Fruit fly (Drosophila melanogaster): ENCODE measurements around the gene ctp.

ctp gene

DNA sequence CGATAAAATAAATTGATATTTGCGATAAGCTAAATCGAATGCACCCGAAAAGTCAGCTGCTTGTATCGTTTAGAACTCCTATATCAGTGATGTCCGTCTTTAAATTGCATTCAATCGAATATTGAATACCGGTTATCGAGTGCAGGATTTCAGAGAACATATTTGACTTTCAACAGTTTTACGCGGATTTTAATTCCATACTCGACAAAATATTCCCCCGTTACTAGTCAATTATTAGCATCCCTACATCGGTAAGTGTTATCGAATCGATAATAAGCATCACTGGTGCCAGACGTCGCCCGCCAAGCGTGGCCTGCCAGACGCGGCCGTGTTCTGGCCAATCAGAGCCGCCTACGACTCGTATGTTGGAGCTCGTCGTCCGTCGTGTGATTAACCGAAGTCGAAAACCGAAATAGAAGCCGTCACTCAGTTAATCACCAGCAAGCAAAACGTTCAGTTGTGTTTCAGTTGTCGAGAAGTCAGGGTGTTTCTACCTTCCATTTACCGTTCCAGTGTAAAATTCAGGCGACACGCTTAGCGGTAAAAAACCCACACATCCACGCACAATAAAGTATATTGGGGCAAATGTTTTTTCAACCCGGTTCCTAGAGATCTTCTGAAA, at the start of gene ctp (continued):
- TF ChIP-seq lmd (GFP tag; IDR thresholded peaks at IDR 0.05) (peak; percentile 23; the same call in 1 of the 2 replicates), croc (GFP tag; conservative IDR thresholded peaks at IDR 0.05) (no peak), CG2712 (tag; optimal IDR thresholded peaks at IDR 0.05) (peak; percentile 48), ttk (GFP tag; IDR thresholded peaks at IDR 0.05) (no peak), nom (GFP tag; optimal IDR thresholded peaks at IDR 0.05) (peak; percentile 76), CG7839 (tag; optimal IDR thresholded peaks at IDR 0.05) (peak; percentile 29), CG10959 (GFP tag; IDR thresholded peaks at IDR 0.05) (no peak), CG7928 (GFP tag; optimal IDR thresholded peaks at IDR 0.05) (peak; percentile 10), esg (GFP tag; conservative IDR thresholded peaks at IDR 0.05) (no peak), fru (optimal IDR thresholded peaks at IDR 0.05) (no peak), tap (tag; optimal IDR thresholded peaks at IDR 0.05) (peak; percentile 35), CkIIα-i1 (GFP tag; IDR thresholded peaks at IDR 0.05) (no peak), CG12071 (GFP tag; optimal IDR thresholded peaks at IDR 0.05) (no peak), CG10462 (GFP tag; optimal IDR thresholded peaks at IDR 0.05) (no peak), MESR4 (GFP tag; optimal IDR thresholded peaks at IDR 0.05) (peak; percentile 45), CG11560 (tag; IDR thresholded peaks at IDR 0.05) (peak; percentile 98), CG9215 (GFP tag; IDR thresholded peaks at IDR 0.05) (peak; percentile 28; the same call in 1 of the 2 replicates), CG13894 (tag; optimal IDR thresholded peaks at IDR 0.05) (peak; percentile 77), bigmax (GFP tag; optimal IDR thresholded peaks at IDR 0.05) (no peak), Opbp (GFP tag; IDR thresholded peaks at IDR 0.05; ENCODE audit: partially characterized antibody) (peak; percentile 58), Atf6 (GFP tag; IDR thresholded peaks at IDR 0.05) (peak; percentile 40; the same call in 1 of the 2 replicates), CG9727 (GFP tag; optimal IDR thresholded peaks at IDR 0.05) (peak; percentile 28), grau (tag; optimal IDR thresholded peaks at IDR 0.05) (peak; percentile 50), CG18764 (GFP tag; optimal IDR thresholded peaks at IDR 0.05) (no peak), wor (GFP tag; IDR thresholded peaks at IDR 0.05) (no peak), Max (GFP tag; optimal IDR thresholded peaks at IDR 0.05) (no peak), br (optimal IDR thresholded peaks at IDR 0.05) (no peak), CG9876 (GFP tag; optimal IDR thresholded peaks at IDR 0.05) (peak; percentile 29), Six4 (GFP tag; optimal IDR thresholded peaks at IDR 0.05) (no peak), Stat92E (GFP tag; optimal IDR thresholded peaks at IDR 0.05) (peak in 1 of 3 experiments; percentile 40), CG2875 (GFP tag; optimal IDR thresholded peaks at IDR 0.05) (no peak), Dref (GFP tag; IDR thresholded peaks at IDR 0.05) (peak; percentile 67), z (GFP tag; IDR thresholded peaks at IDR 0.05) (no peak), CG2129 (GFP tag; IDR thresholded peaks at IDR 0.05; ENCODE audit: partially characterized antibody) (0 out of 2 replicates have a peak, but pooled peaks have one; percentile 23), ase (GFP tag; IDR thresholded peaks at IDR 0.05) (no peak), CG3281 (GFP tag; optimal IDR thresholded peaks at IDR 0.05) (peak; percentile 31)

DNA sequence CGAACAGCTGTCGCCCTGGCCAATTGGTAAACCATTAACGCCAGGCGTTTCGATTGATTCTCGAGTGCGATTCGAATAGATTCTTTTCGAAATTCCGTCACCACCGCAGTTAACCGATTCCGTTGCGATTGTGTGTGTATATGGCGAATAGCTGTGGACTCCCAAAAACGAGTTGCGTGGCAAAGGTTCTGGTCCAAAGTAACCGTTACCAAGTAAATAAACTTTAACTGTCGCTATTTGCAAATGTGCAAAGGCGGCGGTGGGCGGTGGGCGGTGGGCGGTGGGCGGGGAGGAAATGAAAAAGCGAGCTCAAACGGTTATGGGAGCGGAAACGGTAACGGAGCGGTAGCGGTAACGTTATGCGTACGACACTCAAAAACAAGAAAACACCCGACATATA, 43.7 kb upstream of the ctp start, which contains the start of gene CG3081:
CG3081 (minus strand) TSS at position 101 of the 400 bp plus-strand sequence.
- TF ChIP-seq Meics (GFP tag; optimal IDR thresholded peaks at IDR 0.05) (no peak), CG4424 (GFP tag; optimal IDR thresholded peaks at IDR 0.05) (no peak), ab (GFP tag; optimal IDR thresholded peaks at IDR 0.05) (no peak), tap (tag; optimal IDR thresholded peaks at IDR 0.05) (no peak), CG4404 (GFP tag; IDR thresholded peaks at IDR 0.05) (no peak), sim (GFP tag; IDR thresholded peaks at IDR 0.05) (no peak)
